Fruit fly (Drosophila melanogaster) whole organism, embryonic: Measurements from ENCODE around the gene IntS6.

Experiments used
- Atf6 ChIP-seq: fragments of 200-800 bp; sonication (Bioruptor generic); IDR thresholded peaks from 2 replicates; pipeline ENCODE4 v1.3.6; 2022; ENCODE audit warnings: missing biosample characterization, missing genetic modification characterization
- CG12236 ChIP-seq: fragments of 200-800 bp; sonication (Bioruptor generic); optimal IDR thresholded peaks from 2 replicates; lab custom pipeline; 2016; ENCODE audit warnings: missing biosample characterization, missing genetic modification characterization
- CG13123 ChIP-seq: fragments of 200-800 bp; sonication (Bioruptor generic); optimal IDR thresholded peaks from 2 replicates; lab custom pipeline; 2016; ENCODE audit warnings: missing biosample characterization, missing genetic modification characterization
- CG13296 ChIP-seq: fragments of 200-800 bp; sonication (Bioruptor generic); optimal IDR thresholded peaks from 3 replicates; lab custom pipeline; 2018; ENCODE audit warnings: missing biosample characterization, mild to moderate bottlenecking, missing genetic modification characterization
- CG13624 ChIP-seq: fragments of 200-800 bp; sonication (Bioruptor generic); optimal IDR thresholded peaks from 2 replicates; lab custom pipeline; 2016; ENCODE audit warnings: missing biosample characterization, missing genetic modification characterization
- CG13894 ChIP-seq: fragments of 200-800 bp; sonication (Bioruptor generic); optimal IDR thresholded peaks from 3 replicates; lab custom pipeline; 2018; ENCODE audit warnings: missing biosample characterization, mild to moderate bottlenecking, missing genetic modification characterization, moderate library complexity
- CG14050 ChIP-seq: fragments of 200-800 bp; sonication (Bioruptor generic); IDR thresholded peaks from 3 replicates; pipeline ENCODE4 v1.3.6; 2022; ENCODE audit warnings: missing biosample characterization, missing genetic modification characterization
- CG15696 ChIP-seq: fragments of 200-800 bp; sonication (Bioruptor generic); optimal IDR thresholded peaks from 2 replicates; lab custom pipeline; 2019; ENCODE audit warnings: missing biosample characterization, mild to moderate bottlenecking, missing genetic modification characterization, moderate library complexity
- CG17612 ChIP-seq: fragments of 200-800 bp; sonication (Bioruptor generic); IDR thresholded peaks from 2 replicates; pipeline ENCODE4 v1.3.6; 2022; ENCODE audit warnings: missing biosample characterization, missing genetic modification characterization
- CG17802 ChIP-seq: fragments of 200-800 bp; sonication (Bioruptor generic); optimal IDR thresholded peaks from 2 replicates; lab custom pipeline; 2018; ENCODE audit warnings: missing biosample characterization, mild to moderate bottlenecking, missing genetic modification characterization, moderate library complexity
- CG18011 ChIP-seq: fragments of 200-800 bp; sonication (Bioruptor generic); optimal IDR thresholded peaks from 2 replicates; lab custom pipeline; 2017; ENCODE audit warnings: missing biosample characterization, missing genetic modification characterization, mild to moderate bottlenecking, moderate library complexity, missing genotype
- CG2202 ChIP-seq: fragments of 200-800 bp; sonication (Bioruptor generic); optimal IDR thresholded peaks from 2 replicates; lab custom pipeline; 2018; ENCODE audit warnings: missing biosample characterization, mild to moderate bottlenecking, missing genetic modification characterization
- CG2889 ChIP-seq: fragments of 200-800 bp; sonication (Bioruptor generic); IDR thresholded peaks from 3 replicates; pipeline ENCODE4 v1.3.6; 2022; ENCODE audit warnings: missing biosample characterization, missing genetic modification characterization
- CG33213 ChIP-seq: fragments of 200-800 bp; sonication (Bioruptor generic); optimal IDR thresholded peaks from 3 replicates; lab custom pipeline; 2016; ENCODE audit warnings: missing biosample characterization, missing genetic modification characterization
- CG34422 ChIP-seq: fragments of 200-800 bp; sonication (Bioruptor generic); IDR thresholded peaks from 3 replicates; pipeline ENCODE4 v1.3.6; 2022; ENCODE audit warnings: missing biosample characterization, missing genetic modification characterization
- CG4707 ChIP-seq: fragments of 200-800 bp; sonication (Bioruptor generic); optimal IDR thresholded peaks from 2 replicates; lab custom pipeline; 2018; ENCODE audit warnings: missing biosample characterization, mild to moderate bottlenecking, missing genetic modification characterization, moderate library complexity
- CG6765 ChIP-seq: fragments of 200-800 bp; sonication (Bioruptor generic); optimal IDR thresholded peaks from 3 replicates; lab custom pipeline; 2017; ENCODE audit warnings: missing biosample characterization, mild to moderate bottlenecking, missing genetic modification characterization
- CG7928 ChIP-seq: fragments of 200-800 bp; sonication (Bioruptor generic); optimal IDR thresholded peaks from 2 replicates; lab custom pipeline; 2017; ENCODE audit warnings: missing biosample characterization, mild to moderate bottlenecking, missing genetic modification characterization
- CG9437 ChIP-seq: fragments of 200-800 bp; sonication (Bioruptor generic); optimal IDR thresholded peaks from 2 replicates; lab custom pipeline; 2018; ENCODE audit warnings: missing biosample characterization, mild to moderate bottlenecking, missing genetic modification characterization
- CG9817 ChIP-seq: fragments of 200-800 bp; sonication (Bioruptor generic); optimal IDR thresholded peaks from 2 replicates; lab custom pipeline; 2018; ENCODE audit warnings: missing biosample characterization, mild to moderate bottlenecking, missing genetic modification characterization, moderate library complexity
- Camta ChIP-seq: fragments of 200-800 bp; sonication (Bioruptor generic); optimal IDR thresholded peaks from 2 replicates; lab custom pipeline; 2016; ENCODE audit warnings: missing biosample characterization, missing genetic modification characterization
- Chrac-16 ChIP-seq: fragments of 200-800 bp; sonication (Bioruptor generic); optimal IDR thresholded peaks from 3 replicates; lab custom pipeline; 2016; ENCODE audit warnings: missing biosample characterization, missing genetic modification characterization
- CoRest ChIP-seq: fragments of 200-800 bp; sonication (Bioruptor generic); optimal IDR thresholded peaks from 3 replicates; lab custom pipeline; 2018; ENCODE audit warnings: missing biosample characterization, mild to moderate bottlenecking, missing genetic modification characterization, moderate library complexity
- Drgx ChIP-seq: fragments of 200-800 bp; sonication (Bioruptor generic); IDR thresholded peaks from 2 replicates; pipeline ENCODE4 v1.3.6; 2022; ENCODE audit warnings: missing biosample characterization, missing genetic modification characterization
- Fer3 ChIP-seq: fragments of 200-800 bp; sonication (Bioruptor generic); optimal IDR thresholded peaks from 2 replicates; lab custom pipeline; 2018; ENCODE audit warnings: missing biosample characterization, mild to moderate bottlenecking, missing genetic modification characterization, moderate library complexity
- Hey ChIP-seq: fragments of 200-800 bp; sonication (Bioruptor generic); optimal IDR thresholded peaks from 3 replicates; lab custom pipeline; 2018; ENCODE audit warnings: missing biosample characterization, mild to moderate bottlenecking, missing genetic modification characterization
- Hmx ChIP-seq: fragments of 200-800 bp; sonication (Bioruptor generic); optimal IDR thresholded peaks from 2 replicates; lab custom pipeline; 2016; ENCODE audit warnings: missing biosample characterization, missing genetic modification characterization
- MBD-R2 ChIP-seq: fragments of 200-800 bp; sonication (Bioruptor generic); IDR thresholded peaks from 2 replicates; pipeline ENCODE4 v1.3.6; 2022; ENCODE audit warnings: missing biosample characterization, missing genetic modification characterization
- Mrtf ChIP-seq: fragments of 200-800 bp; sonication (Bioruptor generic); IDR thresholded peaks from 3 replicates; pipeline ENCODE4 v1.3.6; 2022; ENCODE audit warnings: missing biosample characterization, missing genetic modification characterization
- Sin3A ChIP-seq: fragments of >200 bp; optimal IDR thresholded peaks from 2 replicates; lab custom pipeline; 2018
- Six4 ChIP-seq: fragments of 200-800 bp; sonication (Bioruptor generic); optimal IDR thresholded peaks from 2 replicates; lab custom pipeline; 2016; ENCODE audit warnings: missing biosample characterization, missing genetic modification characterization
- Spps ChIP-seq: fragments of 200-800 bp; sonication (Bioruptor generic); optimal IDR thresholded peaks from 2 replicates; lab custom pipeline; 2018; ENCODE audit warnings: missing biosample characterization, mild to moderate bottlenecking, missing genetic modification characterization
- Sry-δ ChIP-seq: fragments of 200-800 bp; sonication (Bioruptor generic); optimal IDR thresholded peaks from 2 replicates; lab custom pipeline; 2016; ENCODE audit warnings: missing biosample characterization, missing genetic modification characterization
- al ChIP-seq: fragments of 200-800 bp; sonication (Bioruptor generic); IDR thresholded peaks from 2 replicates; pipeline ENCODE4 v1.3.6; 2022; ENCODE audit warnings: missing biosample characterization, missing genetic modification characterization
- aop ChIP-seq: fragments of 200-800 bp; sonication (Bioruptor generic); IDR thresholded peaks from 2 replicates; pipeline ENCODE4 v1.3.6; 2022; ENCODE audit warnings: missing biosample characterization, missing genetic modification characterization
- cad ChIP-seq: fragments of >200 bp; optimal IDR thresholded peaks from 2 replicates; lab custom pipeline; 2017; ENCODE audit warnings: missing biosample characterization, missing genetic modification characterization
- crol ChIP-seq: fragments of 200-800 bp; sonication (Bioruptor generic); IDR thresholded peaks from 2 replicates; pipeline ENCODE4 v1.3.6; 2022; ENCODE audit warnings: missing biosample characterization, missing genetic modification characterization
- danr ChIP-seq: fragments of 200-800 bp; sonication (Bioruptor generic); IDR thresholded peaks from 2 replicates; pipeline ENCODE4 v1.3.6; 2022; ENCODE audit warnings: missing biosample characterization, missing genetic modification characterization
- dmrt11E ChIP-seq: fragments of 200-800 bp; sonication (Bioruptor generic); optimal IDR thresholded peaks from 3 replicates; lab custom pipeline; 2018; ENCODE audit warnings: missing biosample characterization, mild to moderate bottlenecking, missing genetic modification characterization, moderate library complexity
- fd64A ChIP-seq: fragments of 200-800 bp; sonication (Bioruptor generic); optimal IDR thresholded peaks from 3 replicates; lab custom pipeline; 2018; ENCODE audit warnings: missing biosample characterization, mild to moderate bottlenecking, missing genetic modification characterization
- gcm ChIP-seq: fragments of 200-800 bp; sonication (Bioruptor generic); optimal IDR thresholded peaks from 2 replicates; lab custom pipeline; 2019; ENCODE audit warnings: missing biosample characterization, mild to moderate bottlenecking, missing genetic modification characterization, moderate library complexity
- h ChIP-seq: fragments of >200 bp; optimal IDR thresholded peaks from 2 replicates; lab custom pipeline; 2017
- oc ChIP-seq: fragments of 200-800 bp; sonication (Bioruptor generic); optimal IDR thresholded peaks from 2 replicates; lab custom pipeline; 2018; ENCODE audit warnings: missing biosample characterization, mild to moderate bottlenecking, missing genetic modification characterization, moderate library complexity
- schlank ChIP-seq: fragments of 200-800 bp; sonication (Bioruptor generic); optimal IDR thresholded peaks from 2 replicates; lab custom pipeline; 2018; ENCODE audit warnings: missing biosample characterization, mild to moderate bottlenecking, missing genetic modification characterization
- tgo ChIP-seq: fragments of 200-800 bp; sonication (Bioruptor generic); IDR thresholded peaks from 3 replicates; pipeline ENCODE4 v1.3.6; 2022; ENCODE audit warnings: missing biosample characterization, missing genetic modification characterization
- trh ChIP-seq: fragments of 200-800 bp; sonication (Bioruptor generic); optimal IDR thresholded peaks from 2 replicates; lab custom pipeline; 2016; ENCODE audit warnings: missing biosample characterization, missing genetic modification characterization
- ttk ChIP-seq: fragments of 200-800 bp; sonication (Bioruptor generic); IDR thresholded peaks from 2 replicates; pipeline ENCODE4 v2.1.2; 2022; ENCODE audit warnings: missing biosample characterization, missing genetic modification characterization
- unpg ChIP-seq: fragments of 200-800 bp; sonication (Bioruptor generic); optimal IDR thresholded peaks from 3 replicates; lab custom pipeline; 2018; ENCODE audit warnings: missing biosample characterization, mild to moderate bottlenecking, missing genetic modification characterization, moderate library complexity
- wdn ChIP-seq: fragments of 200-800 bp; sonication (Bioruptor generic); IDR thresholded peaks from 2 replicates; pipeline ENCODE4 v1.3.6; 2022; ENCODE audit warnings: missing biosample characterization, missing genetic modification characterization
- zen2 ChIP-seq: fragments of 200-800 bp; sonication (Bioruptor generic); IDR thresholded peaks from 3 replicates; pipeline ENCODE4 v1.3.6; 2022; ENCODE audit warnings: missing biosample characterization, missing genetic modification characterization; ENCODE audit not compliant: partially characterized antibody

Gene IntS6

DNA sequence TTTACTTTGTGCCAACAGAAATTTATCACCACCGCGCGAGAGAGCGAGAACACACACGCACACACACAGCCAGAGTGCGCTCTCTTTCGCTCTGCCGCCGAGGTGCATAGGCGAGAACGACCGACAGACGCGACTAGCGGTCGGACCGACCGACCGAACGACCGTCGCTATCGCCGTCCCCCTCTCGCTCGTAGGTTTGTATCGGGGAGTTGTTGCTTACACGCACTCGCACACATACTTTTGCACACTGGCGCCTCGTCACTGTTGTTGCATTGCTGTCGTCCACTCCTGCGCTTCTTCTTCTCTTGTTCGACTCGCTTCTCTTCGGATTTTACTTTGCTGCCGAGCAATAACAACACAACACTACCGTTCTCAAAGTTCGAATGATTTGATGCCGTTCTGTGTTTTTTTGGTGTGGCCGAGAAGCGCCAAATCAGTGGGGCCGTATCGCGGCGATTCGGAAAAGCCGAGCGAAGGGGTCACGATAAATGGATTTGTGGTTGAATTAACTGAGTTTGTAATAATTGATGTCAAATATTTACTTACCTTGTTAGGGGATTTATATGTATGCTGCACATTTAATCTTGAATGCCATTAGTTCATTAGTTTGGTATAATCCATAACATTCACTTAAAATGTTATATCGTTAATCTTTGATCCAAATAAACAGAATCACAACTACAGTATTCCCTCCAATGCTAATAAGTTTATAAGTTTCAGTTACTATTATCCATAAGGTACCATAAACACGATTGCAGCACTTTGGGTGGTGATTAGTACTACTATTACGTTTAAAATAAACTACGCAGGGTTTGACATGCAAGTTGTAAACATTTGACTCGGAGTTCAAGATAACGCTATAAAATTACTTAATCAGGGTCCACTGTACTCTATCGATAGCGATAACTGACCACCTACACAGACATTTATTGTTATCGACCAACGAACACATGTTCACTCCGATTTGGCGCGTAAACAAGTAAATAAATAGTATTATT is at the start of gene IntS6, which contains the start of gene Rtel1 (continued):
- TF ChIP-seq trh: peak; percentile 51
- TF ChIP-seq CG14050 (GFP tag; lab: Robert Waterston, UW): peak; percentile 81
- peak; percentile 72 for TF ChIP-seq danr
- no peak for TF ChIP-seq aop (GFP tag; lab: Robert Waterston, UW)
- TF ChIP-seq CG34422: peak; percentile 83
- peak; percentile 35 for TF ChIP-seq CG7928 (GFP tag; lab: Kevin White, UChicago)
- TF ChIP-seq CG6765 (GFP tag; lab: Kevin White, UChicago): peak; percentile 67
- peak; percentile 86 for TF ChIP-seq schlank
- TF ChIP-seq MBD-R2 (GFP tag; lab: Robert Waterston, UW): peak; percentile 79
- peak; percentile 89 for TF ChIP-seq CG13624 (GFP tag; lab: Kevin White, UChicago)
- TF ChIP-seq CG17612: peak; percentile 80
- TF ChIP-seq Hey (tag; lab: Kevin White, UChicago): peak; percentile 67
- TF ChIP-seq tgo (GFP tag; lab: Robert Waterston, UW): peak; percentile 88
- peak; percentile 91 for TF ChIP-seq al
- TF ChIP-seq zen2 (GFP tag; lab: Robert Waterston, UW): no peak
- peak; percentile 88 for TF ChIP-seq CG13894 (tag; lab: Kevin White, UChicago)
- TF ChIP-seq CG2889 (GFP tag; lab: Robert Waterston, UW): peak; percentile 74
- TF ChIP-seq Fer3: peak; percentile 91
- peak; percentile 93 for TF ChIP-seq unpg
- TF ChIP-seq Mrtf (GFP tag; lab: Robert Waterston, UW): peak; percentile 89
- TF ChIP-seq CG9437 (GFP tag; lab: Kevin White, UChicago): peak; percentile 81
- TF ChIP-seq Camta: peak; percentile 89
- TF ChIP-seq CG18011 (GFP tag; lab: Kevin White, UChicago): peak; percentile 73
- TF ChIP-seq CoRest (tag; lab: Kevin White, UChicago): peak; percentile 94
- TF ChIP-seq crol (GFP tag; lab: Robert Waterston, UW): peak; percentile 65
- TF ChIP-seq Spps (tag; lab: Kevin White, UChicago): peak; percentile 64
- peak; percentile 92 for TF ChIP-seq Chrac-16 (GFP tag; lab: Kevin White, UChicago)
- TF ChIP-seq wdn (GFP tag; lab: Robert Waterston, UW): peak; percentile 84
- peak; percentile 65 for TF ChIP-seq Sry-δ (GFP tag; lab: Kevin White, UChicago)
- TF ChIP-seq ttk (GFP tag; lab: Robert Waterston, UW): peak; percentile 87
- TF ChIP-seq Drgx (GFP tag; lab: Robert Waterston, UW): peak; percentile 88
- peak; percentile 89 for TF ChIP-seq Atf6 (GFP tag; lab: Robert Waterston, UW)
- TF ChIP-seq CG4707 (GFP tag; lab: Kevin White, UChicago): peak; percentile 81
- TF ChIP-seq oc (tag; lab: Kevin White, UChicago): peak; percentile 83
- peak; percentile 86 for TF ChIP-seq CG13296 (GFP tag; lab: Kevin White, UChicago)
- TF ChIP-seq cad (GFP tag; lab: Kevin White, UChicago): no peak
- TF ChIP-seq Sin3A (lab: Kevin White, UChicago): peak; percentile 11
- peak; percentile 57 for TF ChIP-seq CG17802
- peak; percentile 65 for TF ChIP-seq CG13123 (GFP tag; lab: Kevin White, UChicago)
- TF ChIP-seq CG33213 (GFP tag; lab: Kevin White, UChicago): peak; percentile 79
- TF ChIP-seq CG12236 (GFP tag; lab: Kevin White, UChicago): peak; percentile 82
- peak; percentile 56 for TF ChIP-seq CG2202 (tag; lab: Kevin White, UChicago)
- peak; percentile 46 for TF ChIP-seq fd64A (GFP tag; lab: Kevin White, UChicago)
- TF ChIP-seq gcm: peak; percentile 81
- peak; percentile 94 for TF ChIP-seq CG9817 (tag; lab: Kevin White, UChicago)
- TF ChIP-seq CG15696 (tag; lab: Kevin White, UChicago): peak; percentile 86
- TF ChIP-seq Six4 (GFP tag; lab: Kevin White, UChicago): peak; percentile 80
- TF ChIP-seq h: no peak
- TF ChIP-seq Hmx (GFP tag; lab: Kevin White, UChicago): peak; percentile 82
- TF ChIP-seq dmrt11E (tag; lab: Kevin White, UChicago): peak; percentile 81
